Worm (Caenorhabditis elegans) whole organism, midembryonic: ENCODE data around the gene C15F1.5.

Experiments used
- T22C8.4 ChIP-seq: fragments of 200-800 bp; sonication (Bioruptor generic); IDR thresholded peaks from 2 replicates; pipeline ENCODE4 v1.3.6; 2022; ENCODE audit warnings: missing genetic modification characterization, missing compliant biosample characterization
- cog-1 ChIP-seq: sonication (generic microtip); optimal IDR thresholded peaks from 2 replicates; lab custom pipeline; 2016; ENCODE audit warnings: missing genetic modification characterization, missing compliant biosample characterization
- flt-1 ChIP-seq: fragments of 200-800 bp; sonication (Bioruptor generic); IDR thresholded peaks from 2 replicates; pipeline ENCODE4 v1.3.6; 2022; ENCODE audit warnings: missing genetic modification characterization, missing compliant biosample characterization
- klf-2 ChIP-seq: fragments of 200-800 bp; sonication (Bioruptor generic); conservative IDR thresholded peaks from 2 replicates; pipeline ENCODE4 v1.3.6; 2022; ENCODE audit warnings: missing genetic modification reagents, missing genetic modification characterization, missing compliant biosample characterization
- med-1 ChIP-seq: sonication (generic microtip); optimal IDR thresholded peaks from 2 replicates; lab custom pipeline; 2017; ENCODE audit warnings: missing genetic modification characterization, mild to moderate bottlenecking, missing compliant biosample characterization, antibody characterized with exemption, missing genetic modification reagents; ENCODE audit not compliant: insufficient read depth
- ref-1 ChIP-seq: fragments of 200-800 bp; sonication (Bioruptor generic); conservative IDR thresholded peaks from 2 replicates; pipeline ENCODE4 v1.3.6; 2022; ENCODE audit warnings: missing genetic modification reagents, missing genetic modification characterization, missing compliant biosample characterization
- tab-1 ChIP-seq: fragments of 200-800 bp; sonication (Bioruptor generic); IDR thresholded peaks from 2 replicates; pipeline ENCODE4 v1.3.6; 2022; ENCODE audit warnings: missing genetic modification characterization, missing compliant biosample characterization
- ztf-23 ChIP-seq: fragments of 200-800 bp; sonication (Bioruptor generic); IDR thresholded peaks from 2 replicates; pipeline ENCODE4 v1.3.6; 2022; ENCODE audit warnings: missing genetic modification reagents, missing genetic modification characterization, missing compliant biosample characterization
- ztf-29 ChIP-seq: fragments of 200-800 bp; sonication (Bioruptor generic); IDR thresholded peaks from 2 replicates; pipeline ENCODE4 v1.3.6; 2022; ENCODE audit warnings: missing genetic modification reagents, missing genetic modification characterization, missing compliant biosample characterization

ce11 chrII:6973501-6973900 is 3.1 kb upstream of the C15F1.5 start, which contains the start of gene sod-1:
- no peak for TF ChIP-seq ztf-23 (GFP tag; lab: Robert Waterston, UW)
- TF ChIP-seq flt-1: no peak
- TF ChIP-seq med-1: no peak
- no peak for TF ChIP-seq ztf-29 (GFP tag; lab: Robert Waterston, UW)
- TF ChIP-seq klf-2 (GFP tag; lab: Robert Waterston, UW): no peak
- TF ChIP-seq ref-1: no peak
- TF ChIP-seq cog-1: no peak
- no peak for TF ChIP-seq tab-1 (GFP tag; lab: Robert Waterston, UW)
- TF ChIP-seq T22C8.4 (GFP tag; lab: Robert Waterston, UW): no peak
